Fruit fly (Drosophila melanogaster): ENCODE measurements around the gene CG9776.

DNA sequence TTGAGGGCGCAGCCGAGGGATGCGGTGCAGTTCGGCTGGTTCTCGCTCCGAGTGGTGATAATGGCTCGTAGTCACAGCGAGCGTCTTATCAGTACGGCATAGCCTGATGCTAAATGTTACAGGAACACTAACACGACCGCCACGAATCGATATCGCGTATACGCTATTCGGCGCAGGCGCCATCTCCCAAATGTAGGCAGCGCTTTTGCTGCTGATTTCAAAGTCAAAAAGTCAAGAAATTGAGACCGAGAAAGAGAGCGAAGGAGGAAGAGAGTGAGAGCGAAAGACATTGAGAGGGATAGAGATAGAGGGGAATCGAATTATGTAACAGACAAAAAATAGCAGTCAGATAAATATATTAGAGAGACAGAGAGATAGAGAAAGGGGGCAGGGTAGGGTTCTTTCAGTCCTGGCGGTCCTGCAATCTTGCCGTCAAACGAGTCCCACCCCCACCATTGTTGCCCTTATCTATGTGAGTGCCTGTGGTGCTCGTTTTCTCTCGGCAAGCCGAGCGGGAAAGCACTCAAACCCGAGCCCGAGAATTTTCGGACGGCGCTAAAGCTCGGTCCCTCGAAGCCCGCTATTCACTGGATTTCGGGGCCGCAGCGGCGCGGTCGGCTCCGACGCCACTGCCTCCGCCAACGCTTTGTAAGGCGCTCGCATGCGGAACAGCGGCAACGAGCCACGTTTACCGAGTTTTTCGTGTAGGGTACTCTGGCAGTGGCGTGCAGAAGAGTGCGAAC is 52.6 kb downstream of the CG9776 start:
- no peak for TF ChIP-seq CG8632 (GFP tag; optimal IDR thresholded peaks at IDR 0.05)
- no peak for TF ChIP-seq Sox14 (GFP tag; optimal IDR thresholded peaks at IDR 0.05)
- no peak for TF ChIP-seq CG6792 (GFP tag; optimal IDR thresholded peaks at IDR 0.05)

All from whole organism, prepupa.